Fruit fly (Drosophila melanogaster) whole organism, wandering third instar larva: ENCODE measurements around the gene Pat1.
A peak's percentile ranks its signal among the peaks of the same experiment; 100 is the strongest.

Experiments
- Abd-B ChIP-seq: fragments of >200 bp; optimal IDR thresholded peaks from 2 replicates; lab custom pipeline; 2017; ENCODE audit warnings: missing biosample characterization, missing genetic modification characterization
- CG32264 ChIP-seq: fragments of 200-800 bp; sonication (Bioruptor generic); optimal IDR thresholded peaks from 2 replicates; lab custom pipeline; 2016; ENCODE audit warnings: missing biosample characterization, missing genetic modification characterization
- CG9705 ChIP-seq: fragments of 200-800 bp; sonication (Bioruptor generic); optimal IDR thresholded peaks from 2 replicates; lab custom pipeline; 2018; ENCODE audit warnings: missing biosample characterization, mild to moderate bottlenecking, missing genetic modification characterization
- CrebA ChIP-seq: fragments of 200-800 bp; sonication (Bioruptor generic); optimal IDR thresholded peaks from 2 replicates; lab custom pipeline; 2016; ENCODE audit warnings: missing biosample characterization, mild to moderate bottlenecking, missing genetic modification characterization, borderline replicate concordance
- Dfd ChIP-seq: fragments of >200 bp; optimal IDR thresholded peaks from 2 replicates; lab custom pipeline; 2017; ENCODE audit warnings: missing biosample characterization, missing genetic modification characterization
- Dif ChIP-seq: fragments of 200-275, 200-300 bp; sonication (Bioruptor generic); optimal IDR thresholded peaks from 2 replicates; lab custom pipeline; 2018; ENCODE audit warnings: missing biosample characterization, missing genetic modification characterization; ENCODE audit not compliant: partially characterized antibody
- GATAd ChIP-seq: sonication (Bioruptor generic); optimal IDR thresholded peaks from 2 replicates; lab custom pipeline; 2016; ENCODE audit warnings: missing biosample characterization, missing genetic modification characterization
- HLH106 ChIP-seq: fragments of 200-800 bp; optimal IDR thresholded peaks from 3 replicates; lab custom pipeline; 2019; ENCODE audit warnings: missing biosample characterization, mild to moderate bottlenecking, missing genetic modification characterization, moderate library complexity
- Hnf4 ChIP-seq: fragments of 200-800 bp; sonication (Bioruptor generic); optimal IDR thresholded peaks from 2 replicates; lab custom pipeline; 2016; ENCODE audit warnings: missing biosample characterization, mild to moderate bottlenecking, missing genetic modification characterization
- Hr78 ChIP-seq: fragments of >200 bp; optimal IDR thresholded peaks from 2 replicates; lab custom pipeline; 2017; ENCODE audit warnings: missing biosample characterization, missing genetic modification characterization
- Hr83 ChIP-seq: fragments of 200-300 bp; sonication (Bioruptor generic); optimal IDR thresholded peaks from 2 replicates; lab custom pipeline; 2016; ENCODE audit warnings: missing biosample characterization, mild to moderate bottlenecking, missing genetic modification characterization, moderate library complexity; ENCODE audit not compliant: poor library complexity, severe bottlenecking
- Jra ChIP-seq: sonication (Bioruptor generic); optimal IDR thresholded peaks from 2 replicates; lab custom pipeline; 2016; ENCODE audit warnings: missing biosample characterization, missing genetic modification characterization
- Mio ChIP-seq: sonication (Bioruptor generic); optimal IDR thresholded peaks from 2 replicates; lab custom pipeline; 2016; ENCODE audit warnings: missing biosample characterization, missing genetic modification characterization
- Myc ChIP-seq: fragments of >200 bp; optimal IDR thresholded peaks from 2 replicates; lab custom pipeline; 2017
- N ChIP-seq: fragments of >200 bp; optimal IDR thresholded peaks from 2 replicates; lab custom pipeline; 2018; ENCODE audit warnings: missing biosample characterization, missing external identifiers, missing genetic modification characterization
- OdsH ChIP-seq: fragments of 200-800 bp; sonication (Bioruptor generic); optimal IDR thresholded peaks from 2 replicates; lab custom pipeline; 2016; ENCODE audit warnings: missing biosample characterization, mild to moderate bottlenecking, missing genetic modification characterization
- Rel ChIP-seq, 2 experiments: fragments of 200-800 bp; sonication (Bioruptor generic) in 1 of 2; optimal IDR thresholded peaks; 2 replicates in 1 of 2; 3 replicates in 1 of 2; lab custom pipeline; 2016 to 2019; ENCODE audit warnings: mild to moderate bottlenecking in 2 of 2, missing biosample characterization in 2 of 2, missing genetic modification characterization in 2 of 2, moderate library complexity in 1 of 2
- Sp1 ChIP-seq: fragments of 200-800 bp; sonication (Bioruptor generic); optimal IDR thresholded peaks from 3 replicates; lab custom pipeline; 2019; ENCODE audit warnings: missing biosample characterization, mild to moderate bottlenecking, missing genetic modification characterization, moderate library complexity
- Vsx2 ChIP-seq: fragments of 200-300, 225-300 bp; sonication (Bioruptor generic); optimal IDR thresholded peaks from 2 replicates; lab custom pipeline; 2018; ENCODE audit warnings: missing biosample characterization, missing genetic modification characterization; ENCODE audit not compliant: partially characterized antibody
- br ChIP-seq: fragments of 200-800 bp; sonication (Bioruptor generic); optimal IDR thresholded peaks from 2 replicates; lab custom pipeline; 2016; ENCODE audit warnings: missing biosample characterization, missing genetic modification characterization
- brk ChIP-seq: fragments of 200-800 bp; sonication (Bioruptor generic); optimal IDR thresholded peaks from 2 replicates; lab custom pipeline; 2016; ENCODE audit warnings: missing biosample characterization, mild to moderate bottlenecking, missing genetic modification characterization
- dl ChIP-seq, 2 experiments: fragments of 175-275, 200-275 bp in 1 of 2; fragments of 200-275 bp in 1 of 2; sonication (Bioruptor generic); optimal IDR thresholded peaks; lab custom pipeline; 2018; ENCODE audit warnings: mild to moderate bottlenecking in 2 of 2, missing biosample characterization in 2 of 2, missing genetic modification characterization in 2 of 2, moderate library complexity in 2 of 2; ENCODE audit not compliant: partially characterized antibody in 2 of 2, insufficient read depth in 1 of 2
- dmrt93B ChIP-seq: fragments of 200-800 bp; sonication (Bioruptor generic); optimal IDR thresholded peaks from 2 replicates; lab custom pipeline; 2018; ENCODE audit warnings: missing biosample characterization, mild to moderate bottlenecking, missing genetic modification characterization
- dsf ChIP-seq: sonication (Bioruptor generic); optimal IDR thresholded peaks from 2 replicates; lab custom pipeline; 2016; ENCODE audit warnings: missing biosample characterization, missing genetic modification characterization, borderline replicate concordance
- ey ChIP-seq: fragments of 200-800 bp; sonication (Bioruptor generic); optimal IDR thresholded peaks from 2 replicates; lab custom pipeline; 2016; ENCODE audit warnings: missing biosample characterization, missing genetic modification characterization
- foxo ChIP-seq, 2 experiments: fragments of 200-800 bp; sonication (Bioruptor generic); optimal IDR thresholded peaks; 2 replicates in 1 of 2; 3 replicates in 1 of 2; lab custom pipeline; 2016 to 2017; ENCODE audit warnings: missing biosample characterization in 2 of 2, missing genetic modification characterization in 2 of 2
- fru ChIP-seq: fragments of 200-800 bp; sonication (Bioruptor generic); optimal IDR thresholded peaks from 3 replicates; lab custom pipeline; 2016; ENCODE audit warnings: missing biosample characterization, mild to moderate bottlenecking, missing genetic modification characterization
- h ChIP-seq: fragments of 200-800 bp; sonication (Bioruptor generic); optimal IDR thresholded peaks from 3 replicates; lab custom pipeline; 2016; ENCODE audit warnings: missing biosample characterization, mild to moderate bottlenecking, missing genetic modification characterization
- jim ChIP-seq: fragments of 175-275, 200-325 bp; sonication (Bioruptor generic); optimal IDR thresholded peaks from 2 replicates; lab custom pipeline; 2016; ENCODE audit warnings: missing biosample characterization, mild to moderate bottlenecking, missing genetic modification characterization
- lola ChIP-seq: fragments of >200 bp; optimal IDR thresholded peaks from 2 replicates; lab custom pipeline; 2017; ENCODE audit warnings: missing biosample characterization, missing genetic modification characterization
- pan ChIP-seq: fragments of >200 bp; optimal IDR thresholded peaks from 2 replicates; lab custom pipeline; 2017
- psq ChIP-seq: fragments of 200-800 bp; sonication (Bioruptor generic); optimal IDR thresholded peaks from 3 replicates; lab custom pipeline; 2017; ENCODE audit warnings: missing biosample characterization, mild to moderate bottlenecking, missing genetic modification characterization, moderate library complexity
- rgr ChIP-seq: fragments of 200-800 bp; sonication (Bioruptor generic); optimal IDR thresholded peaks from 3 replicates; lab custom pipeline; 2016; ENCODE audit warnings: missing biosample characterization, mild to moderate bottlenecking, missing genetic modification characterization
- sage ChIP-seq: fragments of 200-800 bp; sonication (Bioruptor generic); optimal IDR thresholded peaks from 2 replicates; lab custom pipeline; 2016; ENCODE audit warnings: missing biosample characterization, mild to moderate bottlenecking, missing genetic modification characterization
- sv ChIP-seq: fragments of 200-800 bp; sonication (Bioruptor generic); optimal IDR thresholded peaks from 3 replicates; lab custom pipeline; 2016; ENCODE audit warnings: missing biosample characterization, missing genetic modification characterization
- tai ChIP-seq: sonication (Bioruptor generic); optimal IDR thresholded peaks from 2 replicates; lab custom pipeline; 2016; ENCODE audit warnings: missing biosample characterization, missing genetic modification characterization
- usp ChIP-seq: fragments of >200 bp; optimal IDR thresholded peaks from 2 replicates; lab custom pipeline; 2017; ENCODE audit warnings: missing biosample characterization, missing genetic modification characterization
- woc ChIP-seq: sonication (Bioruptor generic); optimal IDR thresholded peaks from 2 replicates; lab custom pipeline; 2016; ENCODE audit warnings: missing biosample characterization, mild to moderate bottlenecking, missing genetic modification characterization

The Pat1 gene

dm6 chrX:6590681-6591289 is at the start of gene Pat1:
TSS of gene Pat1 (plus strand) at chrX:6590776.
- TF ChIP-seq lola (no peak), GATAd (GFP tag; lab: Kevin White, UChicago) (no peak), Abd-B (GFP tag; lab: Kevin White, UChicago) (no peak), Jra (GFP tag; lab: Kevin White, UChicago) (no peak), br (GFP tag; lab: Kevin White, UChicago) (no peak), CrebA (GFP tag; lab: Kevin White, UChicago) (no peak), Myc (lab: Kevin White, UChicago) (no peak), ey (GFP tag; lab: Kevin White, UChicago) (no peak), dl (GFP tag; optimal IDR thresholded peaks at IDR 0.05; lab: Kevin White, UChicago; ENCODE audit: insufficient read depth in 1 of 2, partially characterized antibody in 2 of 2) (no peak), woc (no peak), Hr78 (GFP tag; lab: Kevin White, UChicago) (no peak), dsf (GFP tag; lab: Kevin White, UChicago) (no peak), jim (GFP tag; lab: Kevin White, UChicago) (no peak), foxo (GFP tag; optimal IDR thresholded peaks at IDR 0.05; lab: Kevin White, UChicago) (peak in 1 of 2 experiments; percentile 7), rgr (GFP tag; lab: Kevin White, UChicago) (no peak), Dfd (GFP tag; lab: Kevin White, UChicago) (no peak), fru (GFP tag; lab: Kevin White, UChicago) (peak; percentile 75), Sp1 (peak; percentile 16), Hr83 (peak; percentile 57), Vsx2 (GFP tag; lab: Kevin White, UChicago) (no peak), brk (GFP tag; lab: Kevin White, UChicago) (no peak), Rel (GFP tag; optimal IDR thresholded peaks at IDR 0.05; lab: Kevin White, UChicago) (no peak), Rel (tag; optimal IDR thresholded peaks at IDR 0.05; lab: Kevin White, UChicago) (no peak), CG32264 (no peak), psq (GFP tag; lab: Kevin White, UChicago) (peak; percentile 75), sage (no peak), OdsH (GFP tag; lab: Kevin White, UChicago) (no peak), HLH106 (no peak), Dif (GFP tag; lab: Kevin White, UChicago) (no peak), CG9705 (GFP tag; lab: Kevin White, UChicago) (no peak), tai (no peak), Hnf4 (peak; percentile 49), sv (GFP tag; lab: Kevin White, UChicago) (no peak), h (GFP tag; lab: Kevin White, UChicago) (peak; percentile 11), dmrt93B (GFP tag; lab: Kevin White, UChicago) (no peak)

- TF ChIP-seq rgr (GFP tag; lab: Kevin White, UChicago): no peak
- no peak for TF ChIP-seq Rel (GFP tag; optimal IDR thresholded peaks at IDR 0.05; lab: Kevin White, UChicago)
- TF ChIP-seq Rel (tag; optimal IDR thresholded peaks at IDR 0.05; lab: Kevin White, UChicago): no peak
Measured at dm6 chrX:6541277-6541676, 49.3 kb upstream of the Pat1 start.

- TF ChIP-seq ey (GFP tag; lab: Kevin White, UChicago): peak; percentile 23
- TF ChIP-seq lola: no peak
- no peak for TF ChIP-seq Mio (GFP tag; lab: Kevin White, UChicago)
- TF ChIP-seq psq (GFP tag; lab: Kevin White, UChicago): peak; percentile 48
- no peak for TF ChIP-seq Hr83
- TF ChIP-seq CG32264: no peak
- TF ChIP-seq Dif (GFP tag; lab: Kevin White, UChicago): no peak
- no peak for TF ChIP-seq sv (GFP tag; lab: Kevin White, UChicago)
- TF ChIP-seq dsf (GFP tag; lab: Kevin White, UChicago): no peak
- TF ChIP-seq OdsH (GFP tag; lab: Kevin White, UChicago): peak; percentile 64
- no peak for TF ChIP-seq sage
- TF ChIP-seq pan (lab: Kevin White, UChicago): no peak
- TF ChIP-seq h (GFP tag; lab: Kevin White, UChicago): peak; percentile 60
- TF ChIP-seq rgr (GFP tag; lab: Kevin White, UChicago): peak; percentile 61
- TF ChIP-seq Rel (GFP tag; optimal IDR thresholded peaks at IDR 0.05; lab: Kevin White, UChicago): no peak
- TF ChIP-seq Rel (tag; optimal IDR thresholded peaks at IDR 0.05; lab: Kevin White, UChicago): no peak
- TF ChIP-seq Myc (lab: Kevin White, UChicago): no peak
- TF ChIP-seq jim (GFP tag; lab: Kevin White, UChicago): no peak
- no peak for TF ChIP-seq brk (GFP tag; lab: Kevin White, UChicago)
- TF ChIP-seq Abd-B (GFP tag; lab: Kevin White, UChicago): no peak
- peak; percentile 56 for TF ChIP-seq Sp1
- TF ChIP-seq dmrt93B (GFP tag; lab: Kevin White, UChicago): no peak
- peak in 1 of 2 experiments; percentile 51 for TF ChIP-seq foxo (GFP tag; optimal IDR thresholded peaks at IDR 0.05; lab: Kevin White, UChicago)
- TF ChIP-seq Jra (GFP tag; lab: Kevin White, UChicago): no peak
- TF ChIP-seq usp (GFP tag; lab: Kevin White, UChicago): no peak
- peak; percentile 63 for TF ChIP-seq HLH106
- TF ChIP-seq GATAd (GFP tag; lab: Kevin White, UChicago): no peak
- TF ChIP-seq Hr78 (GFP tag; lab: Kevin White, UChicago): no peak
- TF ChIP-seq tai: no peak
- peak; percentile 56 for TF ChIP-seq woc
- TF ChIP-seq N (GFP tag; lab: Kevin White, UChicago): no peak
- no peak for TF ChIP-seq Dfd (GFP tag; lab: Kevin White, UChicago)
- no peak for TF ChIP-seq CrebA (GFP tag; lab: Kevin White, UChicago)
- no peak for TF ChIP-seq Vsx2 (GFP tag; lab: Kevin White, UChicago)
- peak; percentile 54 for TF ChIP-seq fru (GFP tag; lab: Kevin White, UChicago)
- TF ChIP-seq br (GFP tag; lab: Kevin White, UChicago): peak; percentile 49
- no peak for TF ChIP-seq CG9705 (GFP tag; lab: Kevin White, UChicago)
- no peak for TF ChIP-seq dl (GFP tag; optimal IDR thresholded peaks at IDR 0.05; lab: Kevin White, UChicago; ENCODE audit: insufficient read depth in 1 of 2, partially characterized antibody in 2 of 2)
- peak; percentile 28 for TF ChIP-seq Hnf4
Measured at dm6 chrX:6542331-6542730, 48.2 kb upstream of the Pat1 start.
